Fruit fly (Drosophila melanogaster) whole organism, prepupa: ENCODE measurements around the gene CG6059.

Experiments used
- CG16779 ChIP-seq: fragments of 200-800 bp; sonication (Bioruptor generic); optimal IDR thresholded peaks from 3 replicates; lab custom pipeline; 2017; ENCODE audit warnings: missing biosample characterization, mild to moderate bottlenecking, missing genetic modification characterization
- CG34406 ChIP-seq: fragments of 200-800 bp; sonication (Bioruptor generic); optimal IDR thresholded peaks from 3 replicates; lab custom pipeline; 2016; ENCODE audit warnings: missing biosample characterization, missing genetic modification characterization
- Eip75B ChIP-seq: fragments of 200-800 bp; sonication (Bioruptor generic); optimal IDR thresholded peaks from 3 replicates; lab custom pipeline; 2016; ENCODE audit warnings: missing biosample characterization, missing genetic modification characterization
- OdsH ChIP-seq: fragments of 200-800 bp; sonication (Bioruptor generic); optimal IDR thresholded peaks from 3 replicates; lab custom pipeline; 2016; ENCODE audit warnings: missing biosample characterization, missing genetic modification characterization
- Smox ChIP-seq: fragments of 200-800 bp; sonication (Bioruptor generic); optimal IDR thresholded peaks from 3 replicates; lab custom pipeline; 2016; ENCODE audit warnings: missing biosample characterization, missing genetic modification characterization
- eg ChIP-seq: fragments of 200-800 bp; sonication (Bioruptor generic); IDR thresholded peaks from 3 replicates; pipeline ENCODE4 v1.3.6; 2022; ENCODE audit warnings: missing biosample characterization, missing genetic modification characterization
- fkh ChIP-seq: fragments of 200-800 bp; sonication (Bioruptor generic); optimal IDR thresholded peaks from 3 replicates; lab custom pipeline; 2017; ENCODE audit warnings: missing biosample characterization, mild to moderate bottlenecking, missing genetic modification characterization, moderate library complexity
- spab ChIP-seq: fragments of 200-800 bp; sonication (Bioruptor generic); optimal IDR thresholded peaks from 2 replicates; lab custom pipeline; 2017; ENCODE audit warnings: missing biosample characterization, mild to moderate bottlenecking, missing genetic modification characterization, missing genetic modification reagents

dm6 chr3R:27153062-27153878 is 28.8 kb upstream of the CG6059 start:
- TF ChIP-seq OdsH = peak; percentile 29
- no peak for TF ChIP-seq CG16779 (tag; lab: Kevin White, UChicago)
- TF ChIP-seq CG34406 (GFP tag; lab: Kevin White, UChicago) = peak; percentile 38
- TF ChIP-seq Smox = no peak
- TF ChIP-seq eg (GFP tag; lab: Robert Waterston, UW) = no peak
- TF ChIP-seq fkh (GFP tag; lab: Kevin White, UChicago) = peak; percentile 50
- TF ChIP-seq Eip75B (GFP tag; lab: Kevin White, UChicago) = peak; percentile 7
- TF ChIP-seq spab = peak; percentile 26
